In the genomic region with DNA sequence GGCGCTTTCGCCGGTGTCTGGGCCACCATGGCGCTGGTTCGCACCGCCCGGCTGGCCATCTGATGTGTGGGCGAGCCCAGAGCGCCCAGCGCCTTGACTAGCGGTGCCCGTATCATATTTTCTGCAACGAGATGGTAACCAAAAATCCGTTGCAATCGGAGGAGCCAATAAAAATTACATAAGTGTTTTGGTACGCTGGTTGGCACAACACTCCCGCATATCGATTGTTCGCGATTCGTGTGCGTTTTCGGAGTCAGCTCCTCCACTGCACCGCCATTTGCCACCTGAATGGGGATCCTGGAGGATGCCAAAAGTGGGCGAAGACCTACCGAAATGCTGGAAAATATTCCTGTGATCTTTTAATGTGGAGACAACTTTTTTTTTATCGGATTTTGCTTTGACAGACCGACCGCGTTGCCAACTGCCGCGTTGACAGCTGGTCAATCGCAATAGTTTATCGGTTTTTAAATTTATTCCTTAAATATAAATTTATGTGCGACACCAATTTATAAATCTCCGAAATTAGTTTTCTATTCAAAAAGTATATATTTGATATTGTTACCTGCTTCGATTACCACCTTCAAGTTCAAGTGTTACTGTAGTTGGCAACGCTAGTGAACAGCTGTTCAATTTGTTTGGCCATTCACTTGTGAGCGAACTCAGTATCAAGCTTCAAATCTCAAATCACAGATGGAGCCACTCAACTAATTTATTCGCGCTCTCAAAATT, we compare ENCODE assay signal across 1 fruit fly cellular context.
A peak's percentile ranks its signal among the peaks of the same experiment; 100 is the strongest.
TF ChIP-seq lines count a peak whose summit lies in the region.

A gene (minus strand): TSS at position 420 of the 729 bp plus-strand sequence.

TF ChIP-seq in whole organism, embryonic, 481 proteins besides CTCF, POLR2A, EP300 and RAD21 (continued from another document):
- TF ChIP-seq ftz-f1 (GFP tag; optimal IDR thresholded peaks at IDR 0.05; lab: Kevin White, UChicago) (no peak), chif (GFP tag; optimal IDR thresholded peaks at IDR 0.05; lab: Kevin White, UChicago) (no peak), CG14965 (GFP tag; optimal IDR thresholded peaks at IDR 0.05; lab: Kevin White, UChicago; ENCODE audit: borderline replicate concordance) (no peak), CG11560 (tag; IDR thresholded peaks at IDR 0.05; lab: Robert Waterston, UW) (no peak), Sry-δ (GFP tag; optimal IDR thresholded peaks at IDR 0.05; lab: Kevin White, UChicago) (peak; percentile 13), Med (GFP tag; lab: Kevin White, UChicago) (peak; percentile 15), Fer1 (GFP tag; optimal IDR thresholded peaks at IDR 0.05; lab: Kevin White, UChicago) (no peak), zen2 (GFP tag; IDR thresholded peaks at IDR 0.05; lab: Robert Waterston, UW; ENCODE audit: partially characterized antibody) (no peak), CG12236 (GFP tag; optimal IDR thresholded peaks at IDR 0.05; lab: Kevin White, UChicago) (no peak), pan (optimal IDR thresholded peaks at IDR 0.05; lab: Kevin White, UChicago) (no peak), pan (GFP tag; optimal IDR thresholded peaks at IDR 0.05 in 1 of 2, IDR thresholded peaks at IDR 0.05 in 1 of 2) (no peak), CG4282 (GFP tag; optimal IDR thresholded peaks at IDR 0.05; lab: Kevin White, UChicago) (no peak), kni (GFP tag; optimal IDR thresholded peaks at IDR 0.05; lab: Kevin White, UChicago) (no peak), CG4820 (GFP tag; optimal IDR thresholded peaks at IDR 0.05; lab: Kevin White, UChicago) (no peak), Gug (GFP tag; IDR thresholded peaks at IDR 0.05; lab: Robert Waterston, UW) (no peak), CG4360 (GFP tag; IDR thresholded peaks at IDR 0.05; lab: Robert Waterston, UW) (no peak), CG17829 (tag; optimal IDR thresholded peaks at IDR 0.05; lab: Kevin White, UChicago) (no peak), dpn (GFP tag; optimal IDR thresholded peaks at IDR 0.05; lab: Kevin White, UChicago) (no peak), trem (tag; optimal IDR thresholded peaks at IDR 0.05; lab: Kevin White, UChicago) (peak; percentile 54), CG6791 (GFP tag; IDR thresholded peaks at IDR 0.05; lab: Robert Waterston, UW; ENCODE audit: partially characterized antibody) (no peak), Eip74EF (GFP tag; optimal IDR thresholded peaks at IDR 0.05; lab: Kevin White, UChicago) (no peak), CG6654 (GFP tag; optimal IDR thresholded peaks at IDR 0.05; lab: Kevin White, UChicago) (no peak), Dll (GFP tag; IDR thresholded peaks at IDR 0.05; lab: Robert Waterston, UW; ENCODE audit: partially characterized antibody) (0 out of 4 replicates have a peak, but pooled peaks have one; percentile 16), nmo (GFP tag; optimal IDR thresholded peaks at IDR 0.05; lab: Kevin White, UChicago) (peak; percentile 9), ind (GFP tag; optimal IDR thresholded peaks at IDR 0.05; lab: Kevin White, UChicago) (no peak), CG14014 (GFP tag; IDR thresholded peaks at IDR 0.05; lab: Robert Waterston, UW) (no peak), CG12155 (GFP tag; optimal IDR thresholded peaks at IDR 0.05; lab: Kevin White, UChicago) (no peak), CG33213 (GFP tag; optimal IDR thresholded peaks at IDR 0.05; lab: Kevin White, UChicago) (no peak), CG7556 (GFP tag; optimal IDR thresholded peaks at IDR 0.05; lab: Kevin White, UChicago) (no peak), nerfin-2 (GFP tag; IDR thresholded peaks at IDR 0.05; lab: Robert Waterston, UW; ENCODE audit: partially characterized antibody) (no peak), Sox100B (GFP tag; optimal IDR thresholded peaks at IDR 0.05; lab: Kevin White, UChicago) (no peak)
